Worm (Caenorhabditis elegans): ENCODE data around the gene gst-35.

- TF ChIP-seq hmbx-1 (tag; optimal IDR thresholded peaks at IDR 0.05) = no peak
- no peak for TF ChIP-seq sea-1 (GFP tag; conservative IDR thresholded peaks at IDR 0.05)
- TF ChIP-seq scrt-1 (GFP tag; IDR thresholded peaks at IDR 0.05) = no peak
- TF ChIP-seq B0310.2 (tag; optimal IDR thresholded peaks at IDR 0.05) = no peak
- TF ChIP-seq F13C5.2 (tag; optimal IDR thresholded peaks at IDR 0.05) = no peak
- TF ChIP-seq ama-1 (optimal IDR thresholded peaks at IDR 0.05) = no peak
- TF ChIP-seq tbx-37 (GFP tag; conservative IDR thresholded peaks at IDR 0.05) = no peak
- no peak for TF ChIP-seq ceh-36 (tag; optimal IDR thresholded peaks at IDR 0.05)
These were observed 23.0 kb upstream of the gst-35 start for ce11 chrII:15208151-15208550.

Measured in whole organism, early embryonic.